Fruit fly (Drosophila melanogaster) whole organism: ENCODE data around the gene olf413.

ENCODE experiments used
- CG8478 ChIP-seq: fragments of >200 bp; optimal IDR thresholded peaks from 2 replicates; lab custom pipeline; 2018; ENCODE audit warnings: inconsistent platforms
- Dll ChIP-seq: fragments of >200 bp; optimal IDR thresholded peaks from 2 replicates; lab custom pipeline; 2017
- EcR ChIP-seq, 2 experiments: fragments of >200 bp; optimal IDR thresholded peaks; 2 replicates each; lab custom pipeline; 2017; ENCODE audit warnings: missing biosample characterization in 2 of 2, missing genetic modification characterization in 2 of 2, missing genetic modification reagents in 2 of 2
- pan ChIP-seq: fragments of >200 bp; optimal IDR thresholded peaks from 2 replicates; lab custom pipeline; 2017
- psq ChIP-seq: fragments of >200 bp; optimal IDR thresholded peaks from 2 replicates; lab custom pipeline; 2017
- usp ChIP-seq: fragments of >200 bp; optimal IDR thresholded peaks from 2 replicates; lab custom pipeline; 2017; ENCODE audit warnings: missing biosample characterization, missing genetic modification characterization, mixed read lengths

- TF ChIP-seq EcR (GFP tag; optimal IDR thresholded peaks at IDR 0.05; lab: Kevin White, UChicago), result no peak
- no peak for TF ChIP-seq pan (lab: Kevin White, UChicago)
- no peak for TF ChIP-seq usp (GFP tag; lab: Kevin White, UChicago)
- no peak for TF ChIP-seq CG8478 (lab: Kevin White, UChicago)
- TF ChIP-seq Dll (lab: Kevin White, UChicago), result no peak
- TF ChIP-seq psq (lab: Kevin White, UChicago), result no peak
These were observed 152.3 kb downstream of the olf413 start, which contains the start of the genes Hem and IleRS for dm6 chr3L:22287994-22288766.
